Worm (Caenorhabditis elegans): Measurements from ENCODE around the gene mmaa-1.

mmaa-1 gene

DNA sequence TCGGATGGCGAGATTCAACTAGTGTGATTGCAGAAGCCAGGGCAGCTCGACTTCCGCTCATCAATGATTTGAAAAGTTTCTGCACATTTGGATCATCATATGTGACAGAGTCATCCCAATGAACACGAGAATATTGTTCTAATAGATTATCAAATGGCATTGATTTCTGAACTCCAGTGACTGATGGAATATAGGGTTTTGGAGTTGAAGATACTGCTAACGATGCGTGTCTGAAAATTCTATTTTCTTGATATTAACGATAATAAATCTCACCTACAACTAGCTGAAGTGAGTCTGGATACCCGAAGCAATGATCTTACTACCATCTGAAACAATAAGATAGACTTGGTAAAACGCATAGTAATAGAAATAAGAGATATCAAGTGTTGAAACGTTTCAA, at the start of gene mmaa-1:
Gene mmaa-1, minus strand, starts transcription at position 328 of the 400 bp plus-strand sequence.
- TF ChIP-seq tab-1 (GFP tag; IDR thresholded peaks at IDR 0.05) (no peak), klf-2 (GFP tag; conservative IDR thresholded peaks at IDR 0.05) (no peak), med-1 (GFP tag; optimal IDR thresholded peaks at IDR 0.05; ENCODE audit: insufficient read depth) (no peak), flt-1 (GFP tag; IDR thresholded peaks at IDR 0.05) (no peak), ztf-23 (GFP tag; IDR thresholded peaks at IDR 0.05) (no peak), cog-1 (tag; optimal IDR thresholded peaks at IDR 0.05) (no peak), ref-1 (GFP tag; conservative IDR thresholded peaks at IDR 0.05) (no peak), ztf-29 (GFP tag; IDR thresholded peaks at IDR 0.05) (no peak)

DNA sequence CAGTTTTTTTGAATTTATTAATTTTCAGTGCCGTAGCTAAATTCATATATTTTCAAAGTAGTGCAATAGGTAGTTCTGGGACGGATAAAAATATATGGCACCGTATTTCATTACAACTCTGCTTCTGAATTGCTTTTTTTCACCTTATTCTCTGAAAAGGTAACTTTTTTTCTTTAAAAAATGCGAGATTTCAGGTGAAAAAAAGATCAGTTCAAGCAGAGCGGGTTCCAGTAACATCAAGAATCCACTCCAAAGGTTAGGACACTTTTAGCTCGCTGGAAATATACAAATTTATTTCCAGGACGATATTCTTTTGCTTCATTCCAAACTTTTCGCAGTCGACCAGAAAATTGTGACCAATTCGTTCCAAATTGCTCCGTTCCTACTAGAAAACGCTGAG, 47.1 kb upstream of the mmaa-1 start, which contains the start of gene T07F8.1:
Gene T07F8.1, plus strand, starts transcription at position 301 of the 400 bp plus-strand sequence.
- TF ChIP-seq ref-1 (GFP tag; conservative IDR thresholded peaks at IDR 0.05) (no peak), cog-1 (tag; optimal IDR thresholded peaks at IDR 0.05) (no peak), flt-1 (GFP tag; IDR thresholded peaks at IDR 0.05) (no peak), med-1 (GFP tag; optimal IDR thresholded peaks at IDR 0.05; ENCODE audit: insufficient read depth) (no peak), ztf-23 (GFP tag; IDR thresholded peaks at IDR 0.05) (no peak)

DNA sequence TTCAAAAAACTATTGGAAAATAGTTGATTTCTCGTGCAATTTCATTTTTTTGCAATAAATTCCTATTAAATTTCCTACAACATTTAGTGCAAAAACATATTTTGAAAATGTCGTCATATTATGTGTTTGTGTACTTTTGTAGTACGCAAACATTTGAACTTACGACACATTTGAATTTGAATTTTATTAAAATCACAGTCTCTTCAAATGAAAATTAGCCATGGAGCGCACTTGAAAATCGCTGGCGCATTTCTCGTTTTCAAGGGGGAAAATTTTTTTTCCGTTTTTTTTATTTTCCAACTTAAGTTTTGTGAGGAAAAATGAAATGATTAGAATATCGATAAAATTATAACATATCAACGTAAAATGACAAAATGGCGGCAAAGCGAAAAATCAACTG, 46.6 kb upstream of the mmaa-1 start:
- TF ChIP-seq klf-2 (GFP tag; conservative IDR thresholded peaks at IDR 0.05) = no peak
- no peak for TF ChIP-seq T22C8.4 (GFP tag; IDR thresholded peaks at IDR 0.05)
- TF ChIP-seq ztf-23 (GFP tag; IDR thresholded peaks at IDR 0.05) = no peak
- no peak for TF ChIP-seq med-1 (GFP tag; optimal IDR thresholded peaks at IDR 0.05; ENCODE audit: insufficient read depth)
- no peak for TF ChIP-seq ref-1 (GFP tag; conservative IDR thresholded peaks at IDR 0.05)
- no peak for TF ChIP-seq tab-1 (GFP tag; IDR thresholded peaks at IDR 0.05)

DNA sequence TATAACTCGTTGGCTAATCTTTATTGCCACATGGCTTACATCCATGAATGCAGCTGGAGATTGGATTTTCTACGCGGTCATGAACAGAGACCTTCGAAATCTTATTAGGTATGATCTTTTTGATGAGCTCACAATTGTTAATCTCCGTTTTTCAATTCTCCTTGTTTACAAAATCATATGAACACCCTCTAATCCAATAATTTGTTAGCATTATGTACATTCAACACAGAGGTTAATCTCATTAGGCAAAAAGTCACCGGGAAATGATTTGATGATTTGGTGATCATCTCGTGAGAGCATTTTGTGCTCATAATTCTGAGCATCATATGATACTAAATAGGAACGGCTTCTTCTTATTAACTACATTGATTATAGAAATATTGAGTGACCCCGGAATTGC, 45.3 kb upstream of the mmaa-1 start:
- no peak for TF ChIP-seq ztf-29 (GFP tag; IDR thresholded peaks at IDR 0.05)
- no peak for TF ChIP-seq klf-2 (GFP tag; conservative IDR thresholded peaks at IDR 0.05)
- no peak for TF ChIP-seq ref-1 (GFP tag; conservative IDR thresholded peaks at IDR 0.05)
- no peak for TF ChIP-seq tab-1 (GFP tag; IDR thresholded peaks at IDR 0.05)
- no peak for TF ChIP-seq T22C8.4 (GFP tag; IDR thresholded peaks at IDR 0.05)
- TF ChIP-seq flt-1 (GFP tag; IDR thresholded peaks at IDR 0.05) = no peak
- no peak for TF ChIP-seq ztf-23 (GFP tag; IDR thresholded peaks at IDR 0.05)
- TF ChIP-seq cog-1 (tag; optimal IDR thresholded peaks at IDR 0.05) = no peak
- no peak for TF ChIP-seq med-1 (GFP tag; optimal IDR thresholded peaks at IDR 0.05; ENCODE audit: insufficient read depth)

DNA sequence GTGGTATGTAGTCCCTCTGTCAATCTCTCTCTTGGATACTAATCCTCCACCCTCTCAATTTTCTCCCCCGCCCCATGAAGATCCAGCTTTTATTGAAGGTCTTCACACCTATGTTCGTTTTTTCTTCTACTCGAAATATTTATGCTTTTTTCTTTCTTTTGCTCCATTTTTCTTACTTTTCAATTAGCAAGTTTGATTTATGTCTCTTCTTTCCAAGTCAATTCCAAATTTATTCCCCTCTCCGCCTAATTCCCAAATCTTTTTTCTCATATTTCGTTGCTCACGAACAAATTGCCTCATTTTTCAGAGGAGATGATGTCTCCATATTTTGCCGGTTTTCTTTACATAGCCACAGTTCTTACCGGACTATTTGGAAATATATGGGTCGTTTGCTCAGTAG, 43.3 kb upstream of the mmaa-1 start, which contains the start of gene npr-31:
Gene npr-31, plus strand, starts transcription at position 301 of the 400 bp plus-strand sequence.
- TF ChIP-seq klf-2 (GFP tag; conservative IDR thresholded peaks at IDR 0.05) (no peak), ztf-23 (GFP tag; IDR thresholded peaks at IDR 0.05) (no peak), tab-1 (GFP tag; IDR thresholded peaks at IDR 0.05) (no peak), ref-1 (GFP tag; conservative IDR thresholded peaks at IDR 0.05) (no peak), flt-1 (GFP tag; IDR thresholded peaks at IDR 0.05) (no peak), T22C8.4 (GFP tag; IDR thresholded peaks at IDR 0.05) (no peak), med-1 (GFP tag; optimal IDR thresholded peaks at IDR 0.05; ENCODE audit: insufficient read depth) (no peak), cog-1 (tag; optimal IDR thresholded peaks at IDR 0.05) (no peak), ztf-29 (GFP tag; IDR thresholded peaks at IDR 0.05) (no peak)

DNA sequence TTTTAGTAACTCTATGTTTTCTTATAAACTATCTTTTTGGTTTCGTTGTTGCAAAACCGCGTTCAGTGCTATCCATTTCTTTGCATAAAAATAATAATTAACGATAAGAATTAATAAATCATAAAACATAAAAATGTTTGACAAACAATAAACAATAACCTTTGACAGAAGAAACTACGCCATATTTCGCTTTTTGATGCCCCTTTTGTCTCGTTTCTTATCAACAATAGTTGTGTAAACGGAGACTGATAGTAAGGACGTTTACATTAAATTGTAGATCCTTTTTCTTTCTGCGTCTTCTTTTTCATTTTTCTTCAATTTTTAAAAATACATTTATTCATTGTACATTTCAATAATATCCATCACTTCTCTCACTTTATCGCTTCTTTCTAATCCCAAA, 38.1 kb upstream of the mmaa-1 start:
- TF ChIP-seq flt-1 (GFP tag; IDR thresholded peaks at IDR 0.05) = no peak
- TF ChIP-seq tab-1 (GFP tag; IDR thresholded peaks at IDR 0.05) = no peak
- TF ChIP-seq cog-1 (tag; optimal IDR thresholded peaks at IDR 0.05) = no peak
- no peak for TF ChIP-seq ref-1 (GFP tag; conservative IDR thresholded peaks at IDR 0.05)
- TF ChIP-seq klf-2 (GFP tag; conservative IDR thresholded peaks at IDR 0.05) = no peak
- no peak for TF ChIP-seq ztf-29 (GFP tag; IDR thresholded peaks at IDR 0.05)
- TF ChIP-seq med-1 (GFP tag; optimal IDR thresholded peaks at IDR 0.05; ENCODE audit: insufficient read depth) = no peak
- no peak for TF ChIP-seq T22C8.4 (GFP tag; IDR thresholded peaks at IDR 0.05)
- TF ChIP-seq ztf-23 (GFP tag; IDR thresholded peaks at IDR 0.05) = no peak

DNA sequence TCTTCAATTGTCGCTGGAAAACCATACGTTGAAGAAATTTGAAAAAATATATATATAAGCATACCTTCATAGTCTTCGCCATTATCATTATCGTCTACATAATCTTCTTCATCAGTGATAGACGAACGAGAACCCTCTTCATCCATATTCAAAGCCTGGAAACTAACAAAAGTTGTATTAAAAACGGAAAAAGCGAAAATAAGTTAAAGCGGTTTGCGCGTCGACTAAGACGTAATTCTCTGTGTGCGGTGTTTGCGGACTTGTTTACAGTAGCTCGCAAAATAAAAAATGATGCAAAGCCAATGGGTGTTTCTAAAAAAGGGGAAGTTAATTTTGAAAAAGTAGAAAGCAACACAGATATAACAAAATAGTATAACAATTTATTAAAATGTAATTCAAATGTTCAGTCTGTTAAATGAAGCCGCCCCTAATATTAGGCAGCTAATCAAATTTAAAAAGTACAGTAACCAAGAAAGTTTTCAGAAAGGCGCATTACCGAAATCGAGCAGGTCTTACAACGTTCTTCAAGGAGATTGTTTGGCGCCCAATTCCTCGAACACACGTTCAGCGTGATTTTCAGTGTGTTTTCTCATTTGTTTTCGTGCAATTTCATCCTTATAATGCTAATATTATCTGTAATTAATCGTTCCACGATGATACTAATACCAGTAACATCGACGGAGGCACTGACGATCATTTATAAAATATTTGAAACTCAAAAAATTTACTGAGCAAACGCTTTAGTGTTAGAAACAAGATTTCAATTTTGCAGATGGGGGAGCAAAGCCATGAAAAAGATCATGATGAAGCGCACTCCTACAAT, 31.1 kb upstream of the mmaa-1 start, which contains the start of the genes T07F8.4 and gld-3:
Gene T07F8.4, minus strand, starts transcription at position 162 of the 823 bp plus-strand sequence.
Gene gld-3, plus strand, starts transcription at position 773 of the 823 bp plus-strand sequence.
- TF ChIP-seq med-1 (GFP tag; optimal IDR thresholded peaks at IDR 0.05; ENCODE audit: insufficient read depth) (no peak), ztf-29 (GFP tag; IDR thresholded peaks at IDR 0.05) (no peak), ref-1 (GFP tag; conservative IDR thresholded peaks at IDR 0.05) (no peak), klf-2 (GFP tag; conservative IDR thresholded peaks at IDR 0.05) (no peak), cog-1 (tag; optimal IDR thresholded peaks at IDR 0.05) (no peak), T22C8.4 (GFP tag; IDR thresholded peaks at IDR 0.05) (no peak), flt-1 (GFP tag; IDR thresholded peaks at IDR 0.05) (no peak), ztf-23 (GFP tag; IDR thresholded peaks at IDR 0.05) (no peak), tab-1 (GFP tag; IDR thresholded peaks at IDR 0.05) (no peak)

DNA sequence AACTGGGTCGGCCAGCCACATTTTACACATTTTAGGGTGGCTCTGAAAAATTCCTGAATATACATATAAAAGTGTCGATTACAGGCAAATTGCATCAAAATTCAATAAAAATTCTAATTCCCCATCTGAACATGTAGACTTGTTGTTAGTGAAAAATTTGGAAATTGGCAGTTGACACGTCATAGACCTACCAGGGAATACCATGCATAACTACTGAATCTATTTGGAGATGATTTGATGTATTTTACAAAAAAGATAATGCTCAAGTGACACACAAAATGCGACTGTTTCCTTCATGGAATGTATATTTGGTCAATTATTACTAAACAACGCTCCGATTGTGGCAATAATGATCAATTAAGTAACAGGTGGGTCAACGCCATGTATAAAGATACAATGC, 25.5 kb upstream of the mmaa-1 start, which contains the start of gene F10E7.1:
Gene F10E7.1, plus strand, starts transcription at position 301 of the 400 bp plus-strand sequence.
- no peak for TF ChIP-seq T22C8.4 (GFP tag; IDR thresholded peaks at IDR 0.05)
- no peak for TF ChIP-seq ztf-23 (GFP tag; IDR thresholded peaks at IDR 0.05)
- no peak for TF ChIP-seq ref-1 (GFP tag; conservative IDR thresholded peaks at IDR 0.05)
- TF ChIP-seq klf-2 (GFP tag; conservative IDR thresholded peaks at IDR 0.05) = no peak
- TF ChIP-seq tab-1 (GFP tag; IDR thresholded peaks at IDR 0.05) = no peak
- no peak for TF ChIP-seq cog-1 (tag; optimal IDR thresholded peaks at IDR 0.05)
- TF ChIP-seq ztf-29 (GFP tag; IDR thresholded peaks at IDR 0.05) = no peak
- no peak for TF ChIP-seq med-1 (GFP tag; optimal IDR thresholded peaks at IDR 0.05; ENCODE audit: insufficient read depth)
- TF ChIP-seq flt-1 (GFP tag; IDR thresholded peaks at IDR 0.05) = no peak

DNA sequence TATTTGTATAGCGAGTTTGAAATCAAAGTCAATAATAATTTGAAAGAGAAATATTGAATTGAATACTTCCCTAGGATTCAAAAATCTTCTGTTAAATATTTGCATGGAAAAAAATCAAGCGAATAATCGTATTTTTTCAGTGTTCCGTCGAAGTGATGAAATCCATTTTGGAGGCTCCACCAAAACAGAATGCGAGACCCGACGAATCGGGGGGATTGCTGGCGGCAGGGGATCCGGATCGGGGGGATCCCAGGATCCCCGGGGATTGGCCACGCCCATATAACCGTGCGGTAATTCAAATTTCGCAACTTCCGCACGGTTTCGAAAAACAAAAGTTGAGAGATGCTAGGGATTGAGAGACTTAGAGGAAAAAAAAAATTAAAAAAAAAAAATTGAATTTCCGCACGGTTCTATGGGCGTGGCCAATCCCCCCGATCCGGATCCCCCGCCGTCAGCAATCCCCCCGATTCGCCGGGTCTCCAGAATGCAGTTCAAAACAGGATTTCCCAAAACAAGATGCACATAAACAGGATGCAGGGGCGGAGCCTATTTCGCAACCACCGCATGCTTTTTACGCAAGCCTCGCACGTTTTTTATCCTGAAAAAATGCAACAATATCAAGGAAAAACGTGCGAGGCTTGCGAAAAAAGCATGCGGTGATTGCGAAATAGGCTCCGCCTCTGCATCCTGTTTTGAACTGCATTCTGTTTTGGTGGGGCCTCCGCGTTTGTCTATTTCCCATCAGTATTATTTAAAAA, 21.9 kb upstream of the mmaa-1 start, which contains the start of gene F10E7.11:
Gene F10E7.11, minus strand, starts transcription at position 232 of the 758 bp plus-strand sequence.
- no peak for TF ChIP-seq med-1 (GFP tag; optimal IDR thresholded peaks at IDR 0.05; ENCODE audit: insufficient read depth)
- no peak for TF ChIP-seq T22C8.4 (GFP tag; IDR thresholded peaks at IDR 0.05)
- no peak for TF ChIP-seq tab-1 (GFP tag; IDR thresholded peaks at IDR 0.05)
- TF ChIP-seq ztf-29 (GFP tag; IDR thresholded peaks at IDR 0.05) = no peak
- TF ChIP-seq cog-1 (tag; optimal IDR thresholded peaks at IDR 0.05) = no peak
- TF ChIP-seq klf-2 (GFP tag; conservative IDR thresholded peaks at IDR 0.05) = no peak
- no peak for TF ChIP-seq ztf-23 (GFP tag; IDR thresholded peaks at IDR 0.05)
- TF ChIP-seq ref-1 (GFP tag; conservative IDR thresholded peaks at IDR 0.05) = no peak
- no peak for TF ChIP-seq flt-1 (GFP tag; IDR thresholded peaks at IDR 0.05)

Data from whole organism, midembryonic.